Worm (Caenorhabditis elegans) whole organism, young adult: Measurements from ENCODE around the gene srh-301.
A peak's percentile ranks its signal among the peaks of the same experiment; 100 is the strongest.

ENCODE experiments used
- B0019.2 ChIP-seq: fragments of 200-800 bp; sonication (Bioruptor generic); conservative IDR thresholded peaks from 2 replicates; pipeline ENCODE4 v1.3.6; 2022; ENCODE audit warnings: missing genetic modification reagents, missing genetic modification characterization, missing compliant biosample characterization
- B0336.3 ChIP-seq: fragments of 200-800 bp; sonication (Bioruptor generic); IDR thresholded peaks from 2 replicates; pipeline ENCODE4 v1.3.6; 2022; ENCODE audit warnings: missing genetic modification characterization, missing compliant biosample characterization
- C17E4.6 ChIP-seq: fragments of 200-800 bp; sonication (Bioruptor generic); IDR thresholded peaks from 2 replicates; pipeline ENCODE4 v1.3.6; 2022; ENCODE audit warnings: missing genetic modification reagents, missing genetic modification characterization, missing compliant biosample characterization
- F22D6.2 ChIP-seq: sonication (generic microtip); optimal IDR thresholded peaks from 2 replicates; lab custom pipeline; 2016; ENCODE audit warnings: mild to moderate bottlenecking, missing genetic modification characterization, missing compliant biosample characterization
- F49E8.2 ChIP-seq: sonication (generic microtip); optimal IDR thresholded peaks from 3 replicates; lab custom pipeline; 2017; ENCODE audit warnings: missing genetic modification characterization, mild to moderate bottlenecking, missing compliant biosample characterization, antibody characterized with exemption, moderate library complexity; ENCODE audit not compliant: insufficient read depth
- F55B11.4 ChIP-seq: sonication (generic microtip); optimal IDR thresholded peaks from 2 replicates; lab custom pipeline; 2016; ENCODE audit warnings: missing compliant biosample characterization, missing genetic modification characterization, borderline replicate concordance; ENCODE audit not compliant: insufficient read depth
- F57A8.1 ChIP-seq: fragments of 200-800 bp; sonication (Bioruptor generic); optimal IDR thresholded peaks from 2 replicates; lab custom pipeline; 2018; ENCODE audit warnings: mild to moderate bottlenecking, missing genetic modification characterization, moderate library complexity, missing compliant biosample characterization
- F57C9.4 ChIP-seq: sonication (generic microtip); optimal IDR thresholded peaks from 2 replicates; lab custom pipeline; 2017; ENCODE audit warnings: mild to moderate bottlenecking, missing genetic modification characterization, missing compliant biosample characterization
- K11D2.4 ChIP-seq: fragments of 200-800 bp; sonication (Bioruptor generic); IDR thresholded peaks from 2 replicates; pipeline ENCODE4 v1.3.6; 2022; ENCODE audit warnings: missing genetic modification reagents, missing genetic modification characterization, missing compliant biosample characterization
- Y56A3A.18 ChIP-seq: fragments of 200-800 bp; sonication (Bioruptor generic); IDR thresholded peaks from 2 replicates; pipeline ENCODE4 v1.3.6; 2022; ENCODE audit warnings: missing genetic modification reagents, missing genetic modification characterization, missing compliant biosample characterization
- Y67H2A.10 ChIP-seq: fragments of 200-800 bp; sonication (Bioruptor generic); conservative IDR thresholded peaks from 2 replicates; pipeline ENCODE4 v1.3.6; 2022; ENCODE audit warnings: missing genetic modification reagents, missing genetic modification characterization, missing compliant biosample characterization
- ZK185.1 ChIP-seq: sonication (generic microtip); optimal IDR thresholded peaks from 2 replicates; lab custom pipeline; 2016; ENCODE audit warnings: mild to moderate bottlenecking, missing genetic modification characterization, missing compliant biosample characterization; ENCODE audit not compliant: poor library complexity, severe bottlenecking
- atf-7 ChIP-seq: sonication (generic microtip); optimal IDR thresholded peaks from 2 replicates; lab custom pipeline; 2017; ENCODE audit warnings: mild to moderate bottlenecking, missing genetic modification characterization, missing compliant biosample characterization
- attf-5 ChIP-seq: fragments of 200-800 bp; sonication (Bioruptor generic); optimal IDR thresholded peaks from 2 replicates; lab custom pipeline; 2018; ENCODE audit warnings: mild to moderate bottlenecking, missing genetic modification characterization, missing compliant biosample characterization
- attf-6 ChIP-seq: fragments of 200-800 bp; sonication (Bioruptor generic); IDR thresholded peaks from 2 replicates; pipeline ENCODE4 v1.3.6; 2022; ENCODE audit warnings: missing genetic modification reagents, missing genetic modification characterization, missing compliant biosample characterization
- bed-2 ChIP-seq: fragments of 200-800 bp; sonication (Bioruptor generic); IDR thresholded peaks from 2 replicates; pipeline ENCODE4 v1.3.6; 2022; ENCODE audit warnings: missing genetic modification reagents, missing genetic modification characterization, missing compliant biosample characterization
- ccch-3 ChIP-seq: fragments of 200-800 bp; sonication (Bioruptor generic); optimal IDR thresholded peaks from 2 replicates; lab custom pipeline; 2018; ENCODE audit warnings: mild to moderate bottlenecking, missing genetic modification characterization, missing compliant biosample characterization
- ceh-100 ChIP-seq: fragments of 200-800 bp; sonication (Bioruptor generic); IDR thresholded peaks from 2 replicates; pipeline ENCODE4 v1.3.6; 2022; ENCODE audit warnings: missing genetic modification reagents, missing genetic modification characterization, missing compliant biosample characterization
- ceh-27 ChIP-seq: fragments of 200-800 bp; sonication (Bioruptor generic); optimal IDR thresholded peaks from 2 replicates; lab custom pipeline; 2018; ENCODE audit warnings: mild to moderate bottlenecking, missing genetic modification characterization, moderate library complexity, missing compliant biosample characterization
- ceh-40 ChIP-seq: fragments of 200-800 bp; sonication (Bioruptor generic); IDR thresholded peaks from 2 replicates; pipeline ENCODE4 v1.3.6; 2022; ENCODE audit warnings: missing genetic modification characterization, missing compliant biosample characterization
- die-1 ChIP-seq: sonication (generic microtip); optimal IDR thresholded peaks from 2 replicates; lab custom pipeline; 2016; ENCODE audit warnings: missing genotype, mild to moderate bottlenecking, missing genetic modification characterization, missing compliant biosample characterization
- efl-1 ChIP-seq: fragments of 150-350 bp; optimal IDR thresholded peaks from 2 replicates; lab custom pipeline; 2014; ENCODE audit warnings: missing biosample characterization, missing genetic modification reagents, missing genetic modification characterization
- egl-44 ChIP-seq: fragments of 200-800 bp; sonication (Bioruptor generic); IDR thresholded peaks from 2 replicates; pipeline ENCODE4 v1.3.6; 2022; ENCODE audit warnings: missing genetic modification reagents, missing genetic modification characterization, missing compliant biosample characterization
- egrh-3 ChIP-seq: fragments of 200-800 bp; sonication (Bioruptor generic); IDR thresholded peaks from 2 replicates; pipeline ENCODE4 v1.3.6; 2022; ENCODE audit warnings: missing genetic modification reagents, missing genetic modification characterization, missing compliant biosample characterization
- ekl-4 ChIP-seq: fragments of 200-800 bp; sonication (Bioruptor generic); IDR thresholded peaks from 2 replicates; pipeline ENCODE4 v1.3.6; 2022; ENCODE audit warnings: missing genetic modification reagents, missing genetic modification characterization, missing compliant biosample characterization
- ets-4 ChIP-seq: fragments of 200-800 bp; sonication (Bioruptor generic); optimal IDR thresholded peaks from 2 replicates; lab custom pipeline; 2018; ENCODE audit warnings: mild to moderate bottlenecking, missing genetic modification characterization, missing compliant biosample characterization
- gei-17 ChIP-seq: fragments of 200-800 bp; sonication (Bioruptor generic); optimal IDR thresholded peaks from 2 replicates; lab custom pipeline; 2018; ENCODE audit warnings: mild to moderate bottlenecking, missing genetic modification characterization, missing compliant biosample characterization
- him-1 ChIP-seq: sonication (generic microtip); optimal IDR thresholded peaks from 2 replicates; lab custom pipeline; 2016; ENCODE audit warnings: missing genotype, missing genetic modification reagents, missing genetic modification characterization, missing compliant biosample characterization
- hlh-12 ChIP-seq: sonication (generic microtip); optimal IDR thresholded peaks from 2 replicates; lab custom pipeline; 2016; ENCODE audit warnings: missing genetic modification characterization, missing compliant biosample characterization
- hmg-1.2 ChIP-seq: fragments of 200-800 bp; sonication (Bioruptor generic); IDR thresholded peaks from 2 replicates; pipeline ENCODE4 v1.3.6; 2022; ENCODE audit warnings: missing genetic modification reagents, missing genetic modification characterization, missing compliant biosample characterization
- hsf-1 ChIP-seq: fragments of 200-800 bp; sonication (Bioruptor generic); IDR thresholded peaks from 2 replicates; pipeline ENCODE4 v1.3.6; 2022; ENCODE audit warnings: missing genetic modification reagents, missing genetic modification characterization, missing compliant biosample characterization
- let-526 ChIP-seq: fragments of 200-800 bp; sonication (Bioruptor generic); IDR thresholded peaks from 2 replicates; pipeline ENCODE4 v1.3.6; 2022; ENCODE audit warnings: missing genetic modification reagents, missing genetic modification characterization, missing compliant biosample characterization
- let-607 ChIP-seq, 2 experiments: fragments of 200-800 bp in 1 of 2; sonication (Bioruptor generic) in 1 of 2; sonication (generic microtip) in 1 of 2; optimal IDR thresholded peaks; 2 replicates each; lab custom pipeline; 2016 to 2018; ENCODE audit warnings: mild to moderate bottlenecking in 2 of 2, missing compliant biosample characterization in 2 of 2, missing genetic modification characterization in 2 of 2, moderate library complexity in 2 of 2, missing genotype in 1 of 2
- lin-40 ChIP-seq: sonication (generic microtip); optimal IDR thresholded peaks from 2 replicates; lab custom pipeline; 2016; ENCODE audit warnings: missing genetic modification characterization, mild to moderate bottlenecking, missing compliant biosample characterization, missing genotype, missing genetic modification reagents
- lsl-1 ChIP-seq: fragments of 200-800 bp; sonication (Bioruptor generic); optimal IDR thresholded peaks from 2 replicates; lab custom pipeline; 2018; ENCODE audit warnings: mild to moderate bottlenecking, missing genetic modification characterization, moderate library complexity, missing compliant biosample characterization
- lsy-27 ChIP-seq: sonication (generic microtip); optimal IDR thresholded peaks from 2 replicates; lab custom pipeline; 2017; ENCODE audit warnings: missing genetic modification characterization, mild to moderate bottlenecking, missing compliant biosample characterization, antibody characterized with exemption, missing genotype, borderline replicate concordance; ENCODE audit not compliant: insufficient read depth
- madf-10 ChIP-seq: sonication (generic microtip); optimal IDR thresholded peaks from 2 replicates; lab custom pipeline; 2016; ENCODE audit warnings: mild to moderate bottlenecking, missing genetic modification characterization, missing compliant biosample characterization
- madf-6 ChIP-seq: fragments of 200-800 bp; sonication (Bioruptor generic); IDR thresholded peaks from 2 replicates; pipeline ENCODE4 v1.3.6; 2022; ENCODE audit warnings: missing genetic modification reagents, missing genetic modification characterization, missing compliant biosample characterization
- madf-8 ChIP-seq: fragments of 200-800 bp; sonication (Bioruptor generic); conservative IDR thresholded peaks from 2 replicates; pipeline ENCODE4 v1.3.6; 2022; ENCODE audit warnings: missing genetic modification reagents, missing genetic modification characterization, missing compliant biosample characterization
- mcd-1 ChIP-seq: fragments of 200-800 bp; sonication (Bioruptor generic); IDR thresholded peaks from 2 replicates; pipeline ENCODE4 v1.3.6; 2022; ENCODE audit warnings: missing genetic modification reagents, missing genetic modification characterization, missing compliant biosample characterization
- nhr-179 ChIP-seq: sonication (generic microtip); optimal IDR thresholded peaks from 2 replicates; lab custom pipeline; 2016; ENCODE audit warnings: mild to moderate bottlenecking, missing genetic modification characterization, missing compliant biosample characterization
- sea-2 ChIP-seq: fragments of 200-800 bp; sonication (Bioruptor generic); IDR thresholded peaks from 2 replicates; pipeline ENCODE4 v1.3.6; 2022; ENCODE audit warnings: missing genetic modification characterization, missing compliant biosample characterization
- tbp1 ChIP-seq: fragments of 200-800 bp; sonication (Bioruptor generic); optimal IDR thresholded peaks from 2 replicates; lab custom pipeline; 2018; ENCODE audit warnings: mild to moderate bottlenecking, missing genetic modification characterization, missing compliant biosample characterization
- tbx-9 ChIP-seq: sonication (generic microtip); optimal IDR thresholded peaks from 2 replicates; lab custom pipeline; 2016; ENCODE audit warnings: borderline replicate concordance, missing genetic modification characterization, inconsistent platforms, missing compliant biosample characterization
- tlf-1 ChIP-seq: fragments of 200-800 bp; sonication (Bioruptor generic); optimal IDR thresholded peaks from 2 replicates; lab custom pipeline; 2018; ENCODE audit warnings: mild to moderate bottlenecking, missing genetic modification characterization, missing compliant biosample characterization
- unc-130 ChIP-seq: sonication (generic microtip); optimal IDR thresholded peaks from 2 replicates; lab custom pipeline; 2016; ENCODE audit warnings: missing genetic modification reagents, missing genetic modification characterization, missing compliant biosample characterization
- ztf-3 ChIP-seq: fragments of 200-800 bp; sonication (Bioruptor generic); optimal IDR thresholded peaks from 2 replicates; lab custom pipeline; 2018; ENCODE audit warnings: mild to moderate bottlenecking, missing genetic modification characterization, missing compliant biosample characterization
- ztf-6 ChIP-seq: fragments of 200-800 bp; sonication (Bioruptor generic); IDR thresholded peaks from 2 replicates; pipeline ENCODE4 v1.3.6; 2022; ENCODE audit warnings: missing genetic modification reagents, missing genetic modification characterization, missing compliant biosample characterization

The srh-301 gene

ce11 chrV:17845370-17845967 is 20.8 kb downstream of the srh-301 start (continued):
- no peak for TF ChIP-seq ccch-3 (GFP tag; lab: Kevin White, UChicago)
- TF ChIP-seq F57C9.4 (tag; lab: Kevin White, UChicago), result no peak
- TF ChIP-seq hlh-12, result no peak
- no peak for TF ChIP-seq ceh-40 (GFP tag; lab: Robert Waterston, UW)
- peak; percentile 58 for TF ChIP-seq mcd-1
- no peak for TF ChIP-seq bed-2 (GFP tag; lab: Robert Waterston, UW)
- TF ChIP-seq lsy-27 (tag; lab: Kevin White, UChicago), result no peak
- TF ChIP-seq ceh-100, result no peak
- TF ChIP-seq tbp1 (GFP tag; lab: Kevin White, UChicago), result peak; percentile 27
- no peak for TF ChIP-seq F57A8.1
- no peak for TF ChIP-seq madf-10 (tag; lab: Kevin White, UChicago)
- no peak for TF ChIP-seq nhr-179 (tag; lab: Kevin White, UChicago)
- TF ChIP-seq K11D2.4, result no peak
- TF ChIP-seq F55B11.4, result no peak
- 0 out of 2 replicates have a peak, but pooled peaks have one; percentile 58 for TF ChIP-seq ekl-4 (GFP tag; lab: Robert Waterston, UW)
- peak; percentile 68 for TF ChIP-seq atf-7 (tag; lab: Kevin White, UChicago)
- TF ChIP-seq ceh-27, result no peak
- TF ChIP-seq let-526 (GFP tag; lab: Robert Waterston, UW), result no peak
- no peak for TF ChIP-seq B0019.2
- no peak for TF ChIP-seq F49E8.2
- TF ChIP-seq ztf-3 (GFP tag; lab: Kevin White, UChicago), result no peak
- TF ChIP-seq madf-8, result no peak
- no peak; the same call in 1 of the 2 replicates for TF ChIP-seq madf-6 (GFP tag; lab: Robert Waterston, UW)
- TF ChIP-seq egrh-3, result no peak
- no peak for TF ChIP-seq attf-5
- TF ChIP-seq sea-2 (GFP tag; lab: Robert Waterston, UW), result no peak
- TF ChIP-seq ztf-6 (GFP tag; lab: Robert Waterston, UW), result no peak
- no peak for TF ChIP-seq ZK185.1 (tag; lab: Kevin White, UChicago)
- TF ChIP-seq C17E4.6 (GFP tag; lab: Robert Waterston, UW), result no peak
- no peak for TF ChIP-seq tlf-1 (GFP tag; lab: Kevin White, UChicago)
- TF ChIP-seq gei-17, result no peak
- TF ChIP-seq lin-40 (tag; lab: Kevin White, UChicago), result no peak
- peak; percentile 65; the same call in 1 of the 2 replicates for TF ChIP-seq attf-6 (GFP tag; lab: Robert Waterston, UW)
- no peak for TF ChIP-seq egl-44 (GFP tag; lab: Robert Waterston, UW)
- TF ChIP-seq Y67H2A.10 (GFP tag; lab: Robert Waterston, UW), result no peak
- TF ChIP-seq die-1 (tag; lab: Kevin White, UChicago), result no peak
- TF ChIP-seq tbx-9 (tag; lab: Kevin White, UChicago), result no peak
- no peak for TF ChIP-seq efl-1 (GFP tag; lab: Kevin White, UChicago)
- TF ChIP-seq unc-130 (GFP tag; lab: Kevin White, UChicago), result no peak
- peak; percentile 30 for TF ChIP-seq hmg-1.2 (GFP tag; lab: Robert Waterston, UW)
- TF ChIP-seq ets-4 (GFP tag; lab: Kevin White, UChicago), result no peak
- no peak; the same call in 1 of the 2 replicates for TF ChIP-seq Y56A3A.18
- no peak for TF ChIP-seq him-1 (tag; lab: Kevin White, UChicago)
- no peak for TF ChIP-seq let-607 (tag; optimal IDR thresholded peaks at IDR 0.05; lab: Kevin White, UChicago)
- TF ChIP-seq F22D6.2 (tag; lab: Kevin White, UChicago), result no peak
- TF ChIP-seq hsf-1 (GFP tag; lab: Robert Waterston, UW), result 0 out of 2 replicates have a peak, but pooled peaks have one; percentile 44
- 0 out of 2 replicates have a peak, but pooled peaks have one; percentile 36 for TF ChIP-seq B0336.3 (GFP tag; lab: Robert Waterston, UW)
- TF ChIP-seq lsl-1 (GFP tag; lab: Kevin White, UChicago), result peak; percentile 23
